Worm (Caenorhabditis elegans) whole organism, midembryonic: ENCODE measurements around the gene srr-6.

Experiments used
- T22C8.4 ChIP-seq: fragments of 200-800 bp; sonication (Bioruptor generic); IDR thresholded peaks from 2 replicates; pipeline ENCODE4 v1.3.6; 2022; ENCODE audit warnings: missing genetic modification characterization, missing compliant biosample characterization
- flt-1 ChIP-seq: fragments of 200-800 bp; sonication (Bioruptor generic); IDR thresholded peaks from 2 replicates; pipeline ENCODE4 v1.3.6; 2022; ENCODE audit warnings: missing genetic modification characterization, missing compliant biosample characterization
- klf-2 ChIP-seq: fragments of 200-800 bp; sonication (Bioruptor generic); conservative IDR thresholded peaks from 2 replicates; pipeline ENCODE4 v1.3.6; 2022; ENCODE audit warnings: missing genetic modification reagents, missing genetic modification characterization, missing compliant biosample characterization
- med-1 ChIP-seq: sonication (generic microtip); optimal IDR thresholded peaks from 2 replicates; lab custom pipeline; 2017; ENCODE audit warnings: missing genetic modification characterization, mild to moderate bottlenecking, missing compliant biosample characterization, antibody characterized with exemption, missing genetic modification reagents; ENCODE audit not compliant: insufficient read depth
- ref-1 ChIP-seq: fragments of 200-800 bp; sonication (Bioruptor generic); conservative IDR thresholded peaks from 2 replicates; pipeline ENCODE4 v1.3.6; 2022; ENCODE audit warnings: missing genetic modification reagents, missing genetic modification characterization, missing compliant biosample characterization
- tab-1 ChIP-seq: fragments of 200-800 bp; sonication (Bioruptor generic); IDR thresholded peaks from 2 replicates; pipeline ENCODE4 v1.3.6; 2022; ENCODE audit warnings: missing genetic modification characterization, missing compliant biosample characterization
- ztf-29 ChIP-seq: fragments of 200-800 bp; sonication (Bioruptor generic); IDR thresholded peaks from 2 replicates; pipeline ENCODE4 v1.3.6; 2022; ENCODE audit warnings: missing genetic modification reagents, missing genetic modification characterization, missing compliant biosample characterization

ce11 chrV:4974677-4975076, 37.9 kb upstream of the srr-6 start, which contains the start of gene srsx-10:
- TF ChIP-seq klf-2 (GFP tag; lab: Robert Waterston, UW) = no peak
- TF ChIP-seq ref-1 (GFP tag; lab: Robert Waterston, UW) = no peak
- TF ChIP-seq tab-1 (GFP tag; lab: Robert Waterston, UW) = no peak
- TF ChIP-seq flt-1 (GFP tag; lab: Robert Waterston, UW) = no peak
- TF ChIP-seq ztf-29 (GFP tag; lab: Robert Waterston, UW) = no peak
- TF ChIP-seq T22C8.4 (GFP tag; lab: Robert Waterston, UW) = no peak
- no peak for TF ChIP-seq med-1 (GFP tag; lab: Kevin White, UChicago)
